Worm (Caenorhabditis elegans) whole organism, L4 larva: ENCODE measurements around the gene srm-3.

Source experiments
- ama-1 ChIP-seq: fragments of 150-350 bp; optimal IDR thresholded peaks from 2 replicates; lab custom pipeline; 2014; ENCODE audit warnings: inconsistent platforms, mixed read lengths
- ctbp-1 ChIP-seq: fragments of 200-800 bp; sonication (Bioruptor generic); IDR thresholded peaks from 2 replicates; pipeline ENCODE4 v1.3.6; 2022; ENCODE audit warnings: missing genetic modification reagents, missing genetic modification characterization, missing compliant biosample characterization
- dve-1 ChIP-seq: sonication (generic microtip); optimal IDR thresholded peaks from 2 replicates; lab custom pipeline; 2017; ENCODE audit warnings: antibody characterized with exemption, mild to moderate bottlenecking, missing genetic modification characterization, missing compliant biosample characterization; ENCODE audit not compliant: insufficient read depth
- lin-13 ChIP-seq: fragments of 150-350 bp; optimal IDR thresholded peaks from 2 replicates; lab custom pipeline; 2014; ENCODE audit warnings: missing biosample characterization, missing genetic modification reagents, missing genetic modification characterization
- mep-1 ChIP-seq: fragments of 150-350 bp; sonication (generic microtip); optimal IDR thresholded peaks from 3 replicates; lab custom pipeline; 2014; ENCODE audit warnings: missing biosample characterization, missing genetic modification characterization
- nhr-11 ChIP-seq: fragments of 150-350 bp; optimal IDR thresholded peaks from 2 replicates; lab custom pipeline; 2014; ENCODE audit warnings: missing biosample characterization, missing genetic modification characterization
- nhr-28 ChIP-seq: fragments of 150-350 bp; optimal IDR thresholded peaks from 2 replicates; lab custom pipeline; 2014; ENCODE audit warnings: missing biosample characterization, missing genetic modification characterization
- pha-4 ChIP-seq, 2 experiments: fragments of 150-350 bp in 1 of 2; fragments of 200-800 bp in 1 of 2; sonication (Bioruptor generic) in 1 of 2; IDR thresholded peaks in 1 of 2; optimal IDR thresholded peaks in 1 of 2; 2 replicates each; pipeline versions ENCODE4 v1.3.6 to Lab custom; 2014 to 2022; ENCODE audit warnings: missing genetic modification characterization in 2 of 2, missing genetic modification reagents in 2 of 2, missing biosample characterization in 1 of 2, missing compliant biosample characterization in 1 of 2
- snpc-4 ChIP-seq: fragments of 150-350 bp; optimal IDR thresholded peaks from 2 replicates; lab custom pipeline; 2014; ENCODE audit warnings: missing biosample characterization, missing genetic modification characterization
- unc-130 ChIP-seq: sonication (generic microtip); optimal IDR thresholded peaks from 2 replicates; lab custom pipeline; 2016; ENCODE audit warnings: missing genetic modification reagents, missing genetic modification characterization, missing compliant biosample characterization
- unc-39 ChIP-seq: sonication (generic microtip); optimal IDR thresholded peaks from 2 replicates; lab custom pipeline; 2017; ENCODE audit warnings: missing biosample characterization, missing genetic modification characterization

DNA sequence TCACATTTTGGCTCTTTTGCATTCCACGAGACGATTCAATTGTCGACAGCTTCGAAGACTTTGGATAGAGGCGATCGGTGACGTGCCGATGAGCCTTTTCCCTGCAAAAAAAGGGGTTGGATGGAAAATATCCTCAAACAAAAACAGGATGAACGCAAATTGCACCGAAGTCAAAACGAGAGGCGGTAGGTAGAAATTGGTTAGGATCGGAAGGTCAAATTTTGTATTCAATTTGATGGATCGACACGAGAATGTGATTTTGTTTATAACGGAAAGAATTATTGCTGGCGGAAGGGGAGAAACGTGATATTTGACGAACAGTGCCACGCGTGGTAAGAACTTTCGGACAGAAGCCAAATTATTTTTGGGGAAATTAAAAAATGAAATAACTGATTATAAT, 13.9 kb upstream of the srm-3 start, which contains the start of gene mca-1:
- no peak for TF ChIP-seq unc-39 (tag; lab: Kevin White, UChicago)
- TF ChIP-seq nhr-28 (tag; lab: Kevin White, UChicago) = no peak
- TF ChIP-seq lin-13 (GFP tag; lab: Kevin White, UChicago) = no peak
- no peak for TF ChIP-seq unc-130 (GFP tag; lab: Kevin White, UChicago)
- TF ChIP-seq nhr-11 = no peak
- TF ChIP-seq ama-1 (lab: Kevin White, UChicago) = no peak
- no peak for TF ChIP-seq dve-1 (tag; lab: Kevin White, UChicago)
- TF ChIP-seq snpc-4 (tag; lab: Kevin White, UChicago) = no peak
- no peak for TF ChIP-seq ctbp-1 (GFP tag; lab: Robert Waterston, UW)
- TF ChIP-seq mep-1 (tag; lab: Kevin White, UChicago) = no peak
- no peak for TF ChIP-seq pha-4 (GFP tag; IDR thresholded peaks at IDR 0.05; lab: Robert Waterston, UW)
- no peak for TF ChIP-seq pha-4 (tag; optimal IDR thresholded peaks at IDR 0.05; lab: Kevin White, UChicago)
